Fruit fly (Drosophila melanogaster): ENCODE data around the gene sturkopf.

The sturkopf gene

DNA sequence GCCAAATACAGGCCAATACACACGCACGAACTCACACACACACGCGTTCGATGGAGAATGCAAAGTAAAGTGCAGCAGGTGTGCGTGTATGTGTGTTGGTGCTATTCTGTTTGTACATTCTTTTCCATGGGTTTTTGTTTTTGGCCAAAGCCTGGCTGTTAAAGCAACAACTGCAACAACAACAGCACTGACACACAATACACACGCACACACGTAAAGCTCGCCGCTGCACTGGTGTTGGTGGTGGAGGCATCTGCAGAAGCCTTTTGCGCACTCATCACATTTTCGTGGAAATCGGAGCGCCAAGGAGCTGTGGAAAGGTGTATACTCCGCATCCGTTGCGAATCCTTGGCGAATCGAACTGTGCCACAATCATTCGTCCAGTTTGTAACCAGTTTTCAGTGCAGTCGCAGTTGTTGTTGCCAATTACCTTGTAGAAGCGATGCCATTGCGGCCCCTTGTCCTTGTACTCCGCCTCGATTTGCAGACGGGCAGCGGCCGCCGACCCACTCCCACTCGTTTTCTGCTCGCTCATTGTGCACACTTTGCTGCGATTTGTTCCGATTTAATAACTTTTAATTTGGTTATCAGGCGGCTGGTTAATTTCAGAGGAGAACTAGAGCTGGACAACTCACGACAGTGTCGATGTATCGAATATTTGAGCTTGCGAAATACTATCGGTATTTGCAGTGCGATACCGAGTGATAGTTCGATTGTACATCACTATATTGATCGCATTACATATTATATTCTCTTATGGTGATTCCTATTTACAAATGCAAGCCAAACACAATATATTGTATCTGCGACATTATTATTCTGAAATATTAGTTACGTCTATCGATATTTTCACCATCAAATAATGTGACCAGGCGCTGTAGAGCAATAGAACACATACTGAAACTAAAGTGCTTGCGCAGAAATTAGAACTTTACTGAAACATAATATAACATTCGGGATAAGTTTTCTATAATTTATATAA lies 37.1 kb upstream of the sturkopf start (continued):
- peak; percentile 5 for TF ChIP-seq ems (GFP tag; optimal IDR thresholded peaks at IDR 0.05)
- peak; percentile 6 for TF ChIP-seq Ssrp (tag; optimal IDR thresholded peaks at IDR 0.05)
- peak; percentile 7; the same call in 1 of the 2 replicates for TF ChIP-seq CG9215 (GFP tag; IDR thresholded peaks at IDR 0.05)
- TF ChIP-seq CG14860 (GFP tag; IDR thresholded peaks at IDR 0.05; ENCODE audit: partially characterized antibody): peak; percentile 98
- no peak for TF ChIP-seq CkIIα-i1 (GFP tag; IDR thresholded peaks at IDR 0.05)
- peak; percentile 7 for TF ChIP-seq slp2 (GFP tag; optimal IDR thresholded peaks at IDR 0.05)
- no peak for TF ChIP-seq CG7928 (GFP tag; optimal IDR thresholded peaks at IDR 0.05)
- TF ChIP-seq CG16863 (GFP tag; optimal IDR thresholded peaks at IDR 0.05): peak; percentile 3
- peak; percentile 97 for TF ChIP-seq unc-4 (GFP tag; IDR thresholded peaks at IDR 0.05; ENCODE audit: partially characterized antibody)
- TF ChIP-seq lmd (GFP tag; IDR thresholded peaks at IDR 0.05): no peak; the same call in 1 of the 2 replicates
- TF ChIP-seq Hmr (GFP tag; optimal IDR thresholded peaks at IDR 0.05): peak; percentile 46
- TF ChIP-seq Dll (GFP tag; IDR thresholded peaks at IDR 0.05; ENCODE audit: partially characterized antibody): peak; percentile 98
- TF ChIP-seq CG9437 (GFP tag; optimal IDR thresholded peaks at IDR 0.05): peak; percentile 19
- peak; percentile 51 for TF ChIP-seq Hr3 (GFP tag; optimal IDR thresholded peaks at IDR 0.05)
- peak; percentile 38 for TF ChIP-seq HmgD (GFP tag; optimal IDR thresholded peaks at IDR 0.05)
- TF ChIP-seq CG13296 (GFP tag; optimal IDR thresholded peaks at IDR 0.05): peak; percentile 22
- peak; percentile 59 for TF ChIP-seq CG4424 (GFP tag; optimal IDR thresholded peaks at IDR 0.05)
- no peak for TF ChIP-seq CG17385 (GFP tag; optimal IDR thresholded peaks at IDR 0.05)
- TF ChIP-seq Bdp1 (GFP tag; optimal IDR thresholded peaks at IDR 0.05): peak; percentile 36
- peak; percentile 98 for TF ChIP-seq Doc3 (GFP tag; IDR thresholded peaks at IDR 0.05; ENCODE audit: partially characterized antibody)
- TF ChIP-seq cg (GFP tag; optimal IDR thresholded peaks at IDR 0.05): peak; percentile 98
- TF ChIP-seq CG2712 (tag; optimal IDR thresholded peaks at IDR 0.05): peak; percentile 59
- TF ChIP-seq al (GFP tag; IDR thresholded peaks at IDR 0.05): peak; percentile 19; the same call in 1 of the 2 replicates
- TF ChIP-seq CG17328 (GFP tag; IDR thresholded peaks at IDR 0.05): no peak
- peak; percentile 30; the same call in 1 of the 2 replicates for TF ChIP-seq CG31224 (GFP tag; IDR thresholded peaks at IDR 0.05)
- no peak for TF ChIP-seq CG7745 (tag; optimal IDR thresholded peaks at IDR 0.05)
- no peak for TF ChIP-seq salm (tag; optimal IDR thresholded peaks at IDR 0.05)
- TF ChIP-seq pzg (GFP tag; optimal IDR thresholded peaks at IDR 0.05): peak; percentile 85
- TF ChIP-seq Nf-YB (GFP tag; optimal IDR thresholded peaks at IDR 0.05): peak; percentile 11
- TF ChIP-seq CG12659 (GFP tag; optimal IDR thresholded peaks at IDR 0.05): peak; percentile 60
- TF ChIP-seq Ptx1 (GFP tag; IDR thresholded peaks at IDR 0.05): peak; percentile 37
- peak; percentile 95 for TF ChIP-seq CG42726 (GFP tag; IDR thresholded peaks at IDR 0.05; ENCODE audit: partially characterized antibody)
- peak; percentile 42 for TF ChIP-seq CG7839 (tag; optimal IDR thresholded peaks at IDR 0.05)
- peak; percentile 9 for TF ChIP-seq Side (GFP tag; optimal IDR thresholded peaks at IDR 0.05)
- TF ChIP-seq CG13123 (GFP tag; optimal IDR thresholded peaks at IDR 0.05): peak; percentile 1
- TF ChIP-seq bsh (GFP tag; optimal IDR thresholded peaks at IDR 0.05): peak in 1 of 2 experiments; percentile 21
- 0 out of 2 replicates have a peak, but pooled peaks have one; percentile 13 for TF ChIP-seq sob (GFP tag; IDR thresholded peaks at IDR 0.05)
- TF ChIP-seq HLH4C (GFP tag; IDR thresholded peaks at IDR 0.05; ENCODE audit: partially characterized antibody): peak; percentile 97
- TF ChIP-seq Hr51 (GFP tag; optimal IDR thresholded peaks at IDR 0.05): peak in 1 of 2 experiments; percentile 43
- TF ChIP-seq amos (GFP tag; IDR thresholded peaks at IDR 0.05; ENCODE audit: partially characterized antibody): peak; percentile 99
- peak; percentile 21 for TF ChIP-seq Sox102F (GFP tag; optimal IDR thresholded peaks at IDR 0.05)
- TF ChIP-seq gsb-n (tag; optimal IDR thresholded peaks at IDR 0.05): peak; percentile 12
- no peak for TF ChIP-seq oc (tag; optimal IDR thresholded peaks at IDR 0.05)
- no peak for TF ChIP-seq emc (GFP tag; optimal IDR thresholded peaks at IDR 0.05)
- no peak for TF ChIP-seq zfh1 (GFP tag; IDR thresholded peaks at IDR 0.05)
- no peak for TF ChIP-seq Eip74EF (GFP tag; optimal IDR thresholded peaks at IDR 0.05)

All from whole organism, embryonic.